Worm (Caenorhabditis elegans) whole organism, young adult: ENCODE measurements around the gene EGAP9.3.

Source experiments
- B0019.2 ChIP-seq: fragments of 200-800 bp; sonication (Bioruptor generic); conservative IDR thresholded peaks from 2 replicates; pipeline ENCODE4 v1.3.6; 2022; ENCODE audit warnings: missing genetic modification reagents, missing genetic modification characterization, missing compliant biosample characterization
- B0336.3 ChIP-seq: fragments of 200-800 bp; sonication (Bioruptor generic); IDR thresholded peaks from 2 replicates; pipeline ENCODE4 v1.3.6; 2022; ENCODE audit warnings: missing genetic modification characterization, missing compliant biosample characterization
- C06A6.2 ChIP-seq: fragments of 200-800 bp; sonication (Bioruptor generic); conservative IDR thresholded peaks from 2 replicates; pipeline ENCODE4 v1.3.6; 2022; ENCODE audit warnings: missing genetic modification characterization, missing compliant biosample characterization
- D2030.7 ChIP-seq: fragments of 200-800 bp; sonication (Bioruptor generic); IDR thresholded peaks from 2 replicates; pipeline ENCODE4 v1.3.6; 2022; ENCODE audit warnings: missing genetic modification reagents, missing genetic modification characterization, missing compliant biosample characterization
- F33H1.4 ChIP-seq: fragments of 200-800 bp; sonication (Bioruptor generic); IDR thresholded peaks from 2 replicates; pipeline ENCODE4 v1.3.6; 2022; ENCODE audit warnings: missing genetic modification reagents, missing genetic modification characterization, missing compliant biosample characterization
- F49E8.2 ChIP-seq: sonication (generic microtip); optimal IDR thresholded peaks from 3 replicates; lab custom pipeline; 2017; ENCODE audit warnings: missing genetic modification characterization, mild to moderate bottlenecking, missing compliant biosample characterization, antibody characterized with exemption, moderate library complexity; ENCODE audit not compliant: insufficient read depth
- F55B11.4 ChIP-seq: sonication (generic microtip); optimal IDR thresholded peaks from 2 replicates; lab custom pipeline; 2016; ENCODE audit warnings: missing compliant biosample characterization, missing genetic modification characterization, borderline replicate concordance; ENCODE audit not compliant: insufficient read depth
- F57A8.1 ChIP-seq: fragments of 200-800 bp; sonication (Bioruptor generic); optimal IDR thresholded peaks from 2 replicates; lab custom pipeline; 2018; ENCODE audit warnings: mild to moderate bottlenecking, missing genetic modification characterization, moderate library complexity, missing compliant biosample characterization
- Y53F4B.3 ChIP-seq: fragments of 200-800 bp; sonication (Bioruptor generic); IDR thresholded peaks from 2 replicates; pipeline ENCODE4 v1.3.6; 2022; ENCODE audit warnings: missing genetic modification reagents, missing genetic modification characterization, missing compliant biosample characterization
- Y79H2A.3 ChIP-seq: fragments of 200-800 bp; sonication (Bioruptor generic); conservative IDR thresholded peaks from 2 replicates; pipeline ENCODE4 v1.3.6; 2022; ENCODE audit warnings: missing genetic modification reagents, missing genetic modification characterization, missing compliant biosample characterization
- atf-7 ChIP-seq: sonication (generic microtip); optimal IDR thresholded peaks from 2 replicates; lab custom pipeline; 2017; ENCODE audit warnings: mild to moderate bottlenecking, missing genetic modification characterization, missing compliant biosample characterization
- attf-3 ChIP-seq: fragments of 200-800 bp; sonication (Bioruptor generic); conservative IDR thresholded peaks from 2 replicates; pipeline ENCODE4 v1.3.6; 2022; ENCODE audit warnings: missing genetic modification reagents, missing genetic modification characterization, missing compliant biosample characterization
- attf-5 ChIP-seq: fragments of 200-800 bp; sonication (Bioruptor generic); optimal IDR thresholded peaks from 2 replicates; lab custom pipeline; 2018; ENCODE audit warnings: mild to moderate bottlenecking, missing genetic modification characterization, missing compliant biosample characterization
- ceh-40 ChIP-seq: fragments of 200-800 bp; sonication (Bioruptor generic); IDR thresholded peaks from 2 replicates; pipeline ENCODE4 v1.3.6; 2022; ENCODE audit warnings: missing genetic modification characterization, missing compliant biosample characterization
- ceh-91 ChIP-seq: fragments of 200-800 bp; sonication (Bioruptor generic); IDR thresholded peaks from 2 replicates; pipeline ENCODE4 v1.3.6; 2022; ENCODE audit warnings: missing genetic modification reagents, missing genetic modification characterization, missing compliant biosample characterization
- chd-7 ChIP-seq: sonication (generic microtip); optimal IDR thresholded peaks from 2 replicates; lab custom pipeline; 2016; ENCODE audit warnings: mild to moderate bottlenecking, missing genetic modification characterization, moderate library complexity, missing compliant biosample characterization
- dox-1 ChIP-seq: fragments of 200-800 bp; sonication (Bioruptor generic); IDR thresholded peaks from 2 replicates; pipeline ENCODE4 v1.3.6; 2022; ENCODE audit warnings: missing genetic modification reagents, missing genetic modification characterization, missing compliant biosample characterization
- dpl-1 ChIP-seq: fragments of 150-350 bp; optimal IDR thresholded peaks from 2 replicates; lab custom pipeline; 2014; ENCODE audit warnings: missing biosample characterization, missing genetic modification reagents, missing genetic modification characterization
- efl-1 ChIP-seq: fragments of 150-350 bp; optimal IDR thresholded peaks from 2 replicates; lab custom pipeline; 2014; ENCODE audit warnings: missing biosample characterization, missing genetic modification reagents, missing genetic modification characterization
- egl-18 ChIP-seq: fragments of 200-800 bp; sonication (Bioruptor generic); IDR thresholded peaks from 2 replicates; pipeline ENCODE4 v1.3.6; 2022; ENCODE audit warnings: missing genetic modification reagents, missing genetic modification characterization, missing compliant biosample characterization
- egl-44 ChIP-seq: fragments of 200-800 bp; sonication (Bioruptor generic); IDR thresholded peaks from 2 replicates; pipeline ENCODE4 v1.3.6; 2022; ENCODE audit warnings: missing genetic modification reagents, missing genetic modification characterization, missing compliant biosample characterization
- hlh-12 ChIP-seq: sonication (generic microtip); optimal IDR thresholded peaks from 2 replicates; lab custom pipeline; 2016; ENCODE audit warnings: missing genetic modification characterization, missing compliant biosample characterization
- hmg-1.2 ChIP-seq: fragments of 200-800 bp; sonication (Bioruptor generic); IDR thresholded peaks from 2 replicates; pipeline ENCODE4 v1.3.6; 2022; ENCODE audit warnings: missing genetic modification reagents, missing genetic modification characterization, missing compliant biosample characterization
- lag-1 ChIP-seq: fragments of 200-800 bp; sonication (Bioruptor generic); IDR thresholded peaks from 2 replicates; pipeline ENCODE4 v1.3.6; 2022; ENCODE audit warnings: missing genetic modification reagents, missing genetic modification characterization, missing compliant biosample characterization
- let-607 ChIP-seq, 2 experiments: fragments of 200-800 bp in 1 of 2; sonication (Bioruptor generic) in 1 of 2; sonication (generic microtip) in 1 of 2; optimal IDR thresholded peaks; 2 replicates each; lab custom pipeline; 2016 to 2018; ENCODE audit warnings: mild to moderate bottlenecking in 2 of 2, missing compliant biosample characterization in 2 of 2, missing genetic modification characterization in 2 of 2, moderate library complexity in 2 of 2, missing genotype in 1 of 2
- lin-35 ChIP-seq, 3 experiments: fragments of 150-350 bp in 2 of 3; sonication (generic microtip) in 1 of 3; optimal IDR thresholded peaks; 2 replicates each; lab custom pipeline; 2014 to 2018; ENCODE audit warnings: missing biosample characterization in 3 of 3, missing genetic modification characterization in 3 of 3, missing genetic modification reagents in 3 of 3
- lin-54 ChIP-seq: fragments of 200-800 bp; sonication (Bioruptor generic); optimal IDR thresholded peaks from 2 replicates; lab custom pipeline; 2018; ENCODE audit warnings: mild to moderate bottlenecking, missing genetic modification characterization, missing compliant biosample characterization
- lsl-1 ChIP-seq: fragments of 200-800 bp; sonication (Bioruptor generic); optimal IDR thresholded peaks from 2 replicates; lab custom pipeline; 2018; ENCODE audit warnings: mild to moderate bottlenecking, missing genetic modification characterization, moderate library complexity, missing compliant biosample characterization
- madf-10 ChIP-seq: sonication (generic microtip); optimal IDR thresholded peaks from 2 replicates; lab custom pipeline; 2016; ENCODE audit warnings: mild to moderate bottlenecking, missing genetic modification characterization, missing compliant biosample characterization
- madf-6 ChIP-seq: fragments of 200-800 bp; sonication (Bioruptor generic); IDR thresholded peaks from 2 replicates; pipeline ENCODE4 v1.3.6; 2022; ENCODE audit warnings: missing genetic modification reagents, missing genetic modification characterization, missing compliant biosample characterization
- madf-8 ChIP-seq: fragments of 200-800 bp; sonication (Bioruptor generic); conservative IDR thresholded peaks from 2 replicates; pipeline ENCODE4 v1.3.6; 2022; ENCODE audit warnings: missing genetic modification reagents, missing genetic modification characterization, missing compliant biosample characterization
- mel-28 ChIP-seq: sonication (generic microtip); optimal IDR thresholded peaks from 2 replicates; lab custom pipeline; 2016; ENCODE audit warnings: borderline replicate concordance, mild to moderate bottlenecking, missing genetic modification characterization, missing compliant biosample characterization
- mes-4 ChIP-seq: sonication (generic microtip); optimal IDR thresholded peaks from 2 replicates; lab custom pipeline; 2016; ENCODE audit warnings: missing genotype, missing genetic modification characterization, missing compliant biosample characterization
- nfya-2 ChIP-seq: fragments of 200-800 bp; sonication (Bioruptor generic); IDR thresholded peaks from 2 replicates; pipeline ENCODE4 v1.3.6; 2022; ENCODE audit warnings: missing genetic modification reagents, missing genetic modification characterization, missing compliant biosample characterization
- nfyb-1 ChIP-seq: fragments of 200-800 bp; sonication (Bioruptor generic); IDR thresholded peaks from 2 replicates; pipeline ENCODE4 v1.3.6; 2022; ENCODE audit warnings: missing genetic modification reagents, missing genetic modification characterization, missing compliant biosample characterization
- nhr-120 ChIP-seq: fragments of 200-800 bp; sonication (Bioruptor generic); IDR thresholded peaks from 2 replicates; pipeline ENCODE4 v1.3.6; 2022; ENCODE audit warnings: missing genetic modification characterization, missing compliant biosample characterization
- nhr-27 ChIP-seq: fragments of 200-800 bp; sonication (Bioruptor generic); optimal IDR thresholded peaks from 2 replicates; lab custom pipeline; 2018; ENCODE audit warnings: mild to moderate bottlenecking, missing genetic modification characterization, moderate library complexity, missing compliant biosample characterization
- pbrm-1 ChIP-seq: fragments of 200-800 bp; sonication (Bioruptor generic); IDR thresholded peaks from 2 replicates; pipeline ENCODE4 v1.3.6; 2022; ENCODE audit warnings: missing genetic modification reagents, missing genetic modification characterization, missing compliant biosample characterization
- rcor-1 ChIP-seq: fragments of 200-800 bp; sonication (Bioruptor generic); IDR thresholded peaks from 2 replicates; pipeline ENCODE4 v1.3.6; 2022; ENCODE audit warnings: missing genetic modification reagents, missing genetic modification characterization, missing compliant biosample characterization
- repo-1 ChIP-seq: sonication (generic microtip); optimal IDR thresholded peaks from 2 replicates; lab custom pipeline; 2017; ENCODE audit warnings: mild to moderate bottlenecking, missing genetic modification characterization, missing compliant biosample characterization
- sdz-38 ChIP-seq: sonication (generic microtip); optimal IDR thresholded peaks from 2 replicates; lab custom pipeline; 2016; ENCODE audit warnings: missing genotype, missing genetic modification characterization, missing compliant biosample characterization
- snpc-3.4 ChIP-seq: sonication (generic microtip); optimal IDR thresholded peaks from 2 replicates; lab custom pipeline; 2017; ENCODE audit warnings: missing genetic modification characterization, mild to moderate bottlenecking, missing compliant biosample characterization, antibody characterized with exemption, moderate library complexity, missing genotype, missing genetic modification reagents
- snpc-4 ChIP-seq, 5 experiments: fragments of 150-350 bp in 1 of 5; sonication (generic microtip) in 4 of 5; optimal IDR thresholded peaks; 2 replicates each; lab custom pipeline; 2014 to 2018; ENCODE audit warnings: missing genetic modification characterization in 5 of 5, missing biosample characterization in 3 of 5, antibody characterized with exemption in 2 of 5, mild to moderate bottlenecking in 2 of 5, missing compliant biosample characterization in 2 of 5, missing genotype in 2 of 5, moderate library complexity in 2 of 5, missing genetic modification reagents in 1 of 5
- xnd-1 ChIP-seq: sonication (generic microtip); optimal IDR thresholded peaks from 2 replicates; lab custom pipeline; 2016; ENCODE audit warnings: missing genotype, missing genetic modification reagents, missing genetic modification characterization, missing compliant biosample characterization
- ztf-25 ChIP-seq: fragments of 200-800 bp; sonication (Bioruptor generic); IDR thresholded peaks from 2 replicates; pipeline ENCODE4 v1.3.6; 2022; ENCODE audit warnings: missing genetic modification reagents, missing genetic modification characterization, missing compliant biosample characterization

Gene EGAP9.3

DNA sequence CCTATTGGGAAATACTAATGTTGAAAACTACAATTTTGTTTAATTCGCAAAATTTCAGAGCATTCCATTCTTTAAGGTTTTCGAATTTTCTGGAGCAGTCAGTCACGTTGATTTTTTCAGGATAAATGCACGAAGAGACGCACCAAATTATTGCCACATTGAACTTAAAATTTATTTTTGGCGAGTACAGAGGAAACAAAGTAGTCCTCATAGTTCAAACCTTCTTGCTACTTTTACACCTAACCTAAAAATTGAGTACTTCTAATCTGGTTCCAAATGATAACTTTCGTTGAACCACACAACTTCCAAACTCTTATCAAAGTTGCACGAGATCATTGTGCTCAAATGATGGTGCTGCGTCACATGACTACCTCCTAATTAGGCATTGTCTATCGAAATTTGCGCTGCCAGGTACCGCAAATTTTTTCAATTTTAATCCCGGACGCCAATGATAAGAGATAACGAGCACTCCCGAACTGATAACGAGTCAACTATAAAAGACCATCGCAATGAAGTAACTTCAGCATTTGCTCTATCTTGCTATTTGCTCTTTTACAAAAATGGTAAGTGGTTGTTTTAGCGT lies 34.3 kb upstream of the EGAP9.3 start, which contains the start of gene cpr-4 (continued):
- TF ChIP-seq mes-4 (tag; lab: Kevin White, UChicago) (no peak), ztf-25 (GFP tag; lab: Robert Waterston, UW) (no peak), egl-44 (peak; percentile 75; the same call in 1 of the 2 replicates), lag-1 (GFP tag; lab: Robert Waterston, UW) (no peak), B0336.3 (GFP tag; lab: Robert Waterston, UW) (no peak), nhr-120 (GFP tag; lab: Robert Waterston, UW) (no peak), F57A8.1 (GFP tag; lab: Kevin White, UChicago) (no peak), egl-18 (no peak), nfyb-1 (GFP tag; lab: Robert Waterston, UW) (0 out of 2 replicates have a peak, but pooled peaks have one; percentile 30), ceh-40 (GFP tag; lab: Robert Waterston, UW) (no peak), pbrm-1 (no peak), Y53F4B.3 (GFP tag; lab: Robert Waterston, UW) (no peak), repo-1 (tag; lab: Kevin White, UChicago) (no peak), let-607 (tag; optimal IDR thresholded peaks at IDR 0.05; lab: Kevin White, UChicago) (peak in 1 of 2 experiments; percentile 57), nhr-27 (tag; lab: Kevin White, UChicago) (no peak), hlh-12 (no peak), nfya-2 (no peak), atf-7 (tag; lab: Kevin White, UChicago) (peak; percentile 65), madf-10 (peak; percentile 40), attf-5 (GFP tag; lab: Kevin White, UChicago) (no peak), xnd-1 (no peak), chd-7 (tag; lab: Kevin White, UChicago) (no peak), F55B11.4 (tag; lab: Kevin White, UChicago) (no peak), mel-28 (tag; lab: Kevin White, UChicago) (no peak)

DNA sequence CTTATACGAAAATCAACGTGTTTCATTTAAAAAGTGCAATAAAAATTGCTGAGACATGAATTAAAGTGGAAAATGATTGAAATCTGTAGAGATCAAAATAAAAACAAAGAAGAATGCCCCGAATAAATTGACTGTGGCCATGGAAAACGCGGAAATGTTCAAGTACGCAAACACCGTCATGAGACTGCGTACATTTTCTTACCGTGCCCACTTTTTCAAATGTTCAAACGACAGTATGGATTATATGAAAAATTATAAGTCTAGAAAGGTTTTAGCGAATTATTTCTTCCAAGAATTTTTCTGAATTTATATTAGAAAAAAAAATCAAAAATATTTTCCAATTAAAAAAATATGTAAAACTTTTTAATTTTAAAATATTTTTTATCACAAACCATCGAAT lies 31.6 kb upstream of the EGAP9.3 start:
- TF ChIP-seq dox-1 (GFP tag; lab: Robert Waterston, UW) (0 out of 2 replicates have a peak, but pooled peaks have one; percentile 12), lin-54 (GFP tag; lab: Kevin White, UChicago) (peak; percentile 69), Y79H2A.3 (no peak), rcor-1 (GFP tag; lab: Robert Waterston, UW) (0 out of 2 replicates have a peak, but pooled peaks have one; percentile 20), snpc-3.4 (tag; lab: Kevin White, UChicago) (peak; percentile 45), F55B11.4 (tag; lab: Kevin White, UChicago) (no peak), F49E8.2 (tag; lab: Kevin White, UChicago) (peak; percentile 0), madf-8 (GFP tag; lab: Robert Waterston, UW) (peak; percentile 92), B0019.2 (0 out of 2 replicates have a peak, but pooled peaks have one; percentile 15), attf-5 (GFP tag; lab: Kevin White, UChicago) (no peak), D2030.7 (peak; percentile 24; the same call in 1 of the 2 replicates), attf-3 (no peak), snpc-4 (GFP tag; optimal IDR thresholded peaks at IDR 0.05; lab: Kevin White, UChicago) (no peak), snpc-4 (tag; optimal IDR thresholded peaks at IDR 0.05; lab: Kevin White, UChicago) (peak in 1 of 4 experiments; percentile 1), xnd-1 (peak; percentile 71), C06A6.2 (GFP tag; lab: Robert Waterston, UW) (no peak), F33H1.4 (GFP tag; lab: Robert Waterston, UW) (peak; percentile 56), sdz-38 (tag; lab: Kevin White, UChicago) (no peak), ceh-91 (GFP tag; lab: Robert Waterston, UW) (peak; percentile 69), efl-1 (GFP tag; lab: Kevin White, UChicago) (peak; percentile 75), madf-6 (peak; percentile 95), hmg-1.2 (GFP tag; lab: Robert Waterston, UW) (peak; percentile 20; the same call in 1 of the 2 replicates), dpl-1 (GFP tag; lab: Kevin White, UChicago) (peak; percentile 42), lsl-1 (GFP tag; lab: Kevin White, UChicago) (peak; percentile 91), lin-35 (GFP tag; optimal IDR thresholded peaks at IDR 0.05; lab: Kevin White, UChicago) (peak in 1 of 3 experiments; percentile 19)
